Fruit fly (Drosophila melanogaster) whole organism, embryonic: Measurements from ENCODE around the gene CG4661.

Experiments
- ATbp ChIP-seq: fragments of 200-800 bp; sonication (Bioruptor generic); optimal IDR thresholded peaks from 2 replicates; lab custom pipeline; 2017; ENCODE audit warnings: missing biosample characterization, mild to moderate bottlenecking, missing genetic modification characterization, missing genetic modification reagents
- Awh ChIP-seq: fragments of 200-800 bp; sonication (Bioruptor generic); IDR thresholded peaks from 2 replicates; pipeline ENCODE4, ENCODE4 v1.3.6; 2022; ENCODE audit warnings: missing biosample characterization, missing genetic modification characterization
- Bgb ChIP-seq: fragments of 200-800 bp; sonication (Bioruptor generic); IDR thresholded peaks from 2 replicates; pipeline ENCODE4 v1.3.6; 2022; ENCODE audit warnings: missing biosample characterization, missing genetic modification characterization; ENCODE audit not compliant: partially characterized antibody
- CG1024 ChIP-seq: fragments of 200-800 bp; sonication (Bioruptor generic); IDR thresholded peaks from 2 replicates; pipeline ENCODE4 v1.3.6; 2022; ENCODE audit warnings: missing biosample characterization, missing genetic modification characterization
- CG10267 ChIP-seq: fragments of 200-800 bp; sonication (Bioruptor generic); optimal IDR thresholded peaks from 2 replicates; lab custom pipeline; 2018; ENCODE audit warnings: missing biosample characterization, mild to moderate bottlenecking, missing genetic modification characterization, moderate library complexity
- CG11085 ChIP-seq: fragments of 200-800 bp; sonication (Bioruptor generic); IDR thresholded peaks from 2 replicates; pipeline ENCODE4 v1.3.6; 2022; ENCODE audit warnings: missing biosample characterization, missing genetic modification characterization
- CG13894 ChIP-seq: fragments of 200-800 bp; sonication (Bioruptor generic); optimal IDR thresholded peaks from 3 replicates; lab custom pipeline; 2018; ENCODE audit warnings: missing biosample characterization, mild to moderate bottlenecking, missing genetic modification characterization, moderate library complexity
- CG14860 ChIP-seq: fragments of 200-800 bp; sonication (Bioruptor generic); IDR thresholded peaks from 3 replicates; pipeline ENCODE4 v1.3.6; 2022; ENCODE audit warnings: missing biosample characterization, missing genetic modification characterization; ENCODE audit not compliant: partially characterized antibody
- CG17612 ChIP-seq: fragments of 200-800 bp; sonication (Bioruptor generic); IDR thresholded peaks from 2 replicates; pipeline ENCODE4 v1.3.6; 2022; ENCODE audit warnings: missing biosample characterization, missing genetic modification characterization
- CG2712 ChIP-seq: fragments of 200-800 bp; optimal IDR thresholded peaks from 3 replicates; lab custom pipeline; 2019; ENCODE audit warnings: missing biosample characterization, mild to moderate bottlenecking, missing genetic modification characterization, moderate library complexity
- CG4617 ChIP-seq: fragments of 200-800 bp; sonication (Bioruptor generic); optimal IDR thresholded peaks from 3 replicates; lab custom pipeline; 2016; ENCODE audit warnings: missing biosample characterization, missing genetic modification characterization, borderline replicate concordance
- CG6791 ChIP-seq: fragments of 200-800 bp; sonication (Bioruptor generic); IDR thresholded peaks from 3 replicates; pipeline ENCODE4 v1.3.6; 2022; ENCODE audit warnings: missing biosample characterization, missing genetic modification characterization; ENCODE audit not compliant: partially characterized antibody
- CG7745 ChIP-seq: fragments of 200-800 bp; sonication (Bioruptor generic); optimal IDR thresholded peaks from 2 replicates; lab custom pipeline; 2018; ENCODE audit warnings: missing biosample characterization, mild to moderate bottlenecking, missing genetic modification characterization, moderate library complexity
- CG7786 ChIP-seq: fragments of 200-800 bp; sonication (Bioruptor generic); optimal IDR thresholded peaks from 2 replicates; lab custom pipeline; 2016; ENCODE audit warnings: missing biosample characterization, missing genetic modification characterization
- CG8089 ChIP-seq: fragments of 200-800 bp; sonication (Bioruptor generic); optimal IDR thresholded peaks from 3 replicates; lab custom pipeline; 2016; ENCODE audit warnings: missing biosample characterization, missing genetic modification characterization
- CG8478 ChIP-seq: fragments of >200 bp; optimal IDR thresholded peaks from 2 replicates; lab custom pipeline; 2018
- D19A ChIP-seq: fragments of 200-800 bp; optimal IDR thresholded peaks from 3 replicates; lab custom pipeline; 2019; ENCODE audit warnings: missing biosample characterization, mild to moderate bottlenecking, missing genetic modification characterization, moderate library complexity
- Deaf1 ChIP-seq: fragments of 200-800 bp; optimal IDR thresholded peaks from 3 replicates; lab custom pipeline; 2019; ENCODE audit warnings: missing biosample characterization, mild to moderate bottlenecking, missing genetic modification characterization, moderate library complexity
- Dfd ChIP-seq, 2 experiments: fragments of >200 bp; optimal IDR thresholded peaks; 2 replicates each; lab custom pipeline; 2017; ENCODE audit warnings: missing biosample characterization in 2 of 2, missing genetic modification characterization in 2 of 2
- Dll ChIP-seq: fragments of 200-800 bp; sonication (Bioruptor generic); IDR thresholded peaks from 4 replicates; pipeline ENCODE4 v1.3.6; 2022; ENCODE audit warnings: missing biosample characterization, missing genetic modification characterization; ENCODE audit not compliant: partially characterized antibody
- Dp ChIP-seq: fragments of 200-800 bp; sonication (Bioruptor generic); optimal IDR thresholded peaks from 2 replicates; lab custom pipeline; 2018; ENCODE audit warnings: missing biosample characterization, mild to moderate bottlenecking, missing genetic modification characterization, moderate library complexity
- Dref ChIP-seq: fragments of 200-800 bp; sonication (Bioruptor generic); IDR thresholded peaks from 2 replicates; pipeline ENCODE4 v1.3.6; 2022; ENCODE audit warnings: missing biosample characterization, missing genetic modification characterization
- MBD-R2 ChIP-seq: fragments of 200-800 bp; sonication (Bioruptor generic); IDR thresholded peaks from 2 replicates; pipeline ENCODE4 v1.3.6; 2022; ENCODE audit warnings: missing biosample characterization, missing genetic modification characterization
- Med ChIP-seq: fragments of 200-800 bp; sonication (Bioruptor generic); peaks from one replicate; lab custom pipeline; 2016; ENCODE audit warnings: missing biosample characterization, missing genetic modification characterization, mild to moderate bottlenecking, inconsistent platforms, moderate library complexity
- Pdp1 ChIP-seq, 2 experiments: fragments of 200-800 bp; sonication (Bioruptor generic); optimal IDR thresholded peaks; 3 replicates each; lab custom pipeline; 2016; ENCODE audit warnings: missing biosample characterization in 2 of 2, missing genetic modification characterization in 2 of 2, mild to moderate bottlenecking in 1 of 2, moderate library complexity in 1 of 2
- Sry-β ChIP-seq: fragments of 200-800 bp; sonication (Bioruptor generic); optimal IDR thresholded peaks from 2 replicates; lab custom pipeline; 2018; ENCODE audit warnings: missing biosample characterization, mild to moderate bottlenecking, missing genetic modification characterization, moderate library complexity
- Sry-δ ChIP-seq: fragments of 200-800 bp; sonication (Bioruptor generic); optimal IDR thresholded peaks from 2 replicates; lab custom pipeline; 2016; ENCODE audit warnings: missing biosample characterization, missing genetic modification characterization
- TFAM ChIP-seq: fragments of 200-800 bp; sonication (Bioruptor generic); optimal IDR thresholded peaks from 2 replicates; lab custom pipeline; 2017; ENCODE audit warnings: missing biosample characterization, missing genetic modification characterization, inconsistent platforms
- amos ChIP-seq: fragments of 200-800 bp; sonication (Bioruptor generic); IDR thresholded peaks from 2 replicates; pipeline ENCODE4 v1.3.6; 2022; ENCODE audit warnings: missing biosample characterization, missing genetic modification characterization; ENCODE audit not compliant: partially characterized antibody
- ato ChIP-seq: fragments of 200-800 bp; sonication (Bioruptor generic); IDR thresholded peaks from 2 replicates; pipeline ENCODE4 v1.3.6; 2022; ENCODE audit warnings: missing biosample characterization, missing genetic modification characterization; ENCODE audit not compliant: partially characterized antibody
- cg ChIP-seq: fragments of 200-800 bp; sonication (Bioruptor generic); optimal IDR thresholded peaks from 3 replicates; lab custom pipeline; 2019; ENCODE audit warnings: missing biosample characterization, mild to moderate bottlenecking, missing genetic modification characterization, moderate library complexity
- chinmo ChIP-seq: fragments of 200-800 bp; sonication (Bioruptor generic); IDR thresholded peaks from 4 replicates; pipeline ENCODE4 v1.3.6; 2022; ENCODE audit warnings: missing biosample characterization, missing genetic modification characterization; ENCODE audit not compliant: partially characterized antibody
- ci ChIP-seq: fragments of 200-800 bp; sonication (Bioruptor generic); IDR thresholded peaks from 3 replicates; pipeline ENCODE4 v1.3.6; 2022; ENCODE audit warnings: missing biosample characterization, missing genetic modification characterization
- eve ChIP-seq, 2 experiments: fragments of >200 bp; optimal IDR thresholded peaks; 2 replicates each; lab custom pipeline; 2017; ENCODE audit warnings: missing biosample characterization in 2 of 2, missing genetic modification characterization in 2 of 2
- ewg ChIP-seq: fragments of 200-800 bp; sonication (Bioruptor generic); optimal IDR thresholded peaks from 3 replicates; lab custom pipeline; 2017; ENCODE audit warnings: mild to moderate bottlenecking, missing biosample characterization, missing genetic modification reagents, missing genetic modification characterization
- fd64A ChIP-seq: fragments of 200-800 bp; sonication (Bioruptor generic); optimal IDR thresholded peaks from 3 replicates; lab custom pipeline; 2018; ENCODE audit warnings: missing biosample characterization, mild to moderate bottlenecking, missing genetic modification characterization
- ftz-f1 ChIP-seq: fragments of 200-800 bp; sonication (Bioruptor generic); optimal IDR thresholded peaks from 2 replicates; lab custom pipeline; 2016; ENCODE audit warnings: missing biosample characterization, missing genetic modification characterization
- kah ChIP-seq: fragments of 200-800 bp; sonication (Bioruptor generic); optimal IDR thresholded peaks from 2 replicates; lab custom pipeline; 2018; ENCODE audit warnings: missing biosample characterization, mild to moderate bottlenecking, missing genetic modification characterization
- mld ChIP-seq: fragments of 200-800 bp; sonication (Bioruptor generic); IDR thresholded peaks from 3 replicates; pipeline ENCODE4 v1.3.6; 2022; ENCODE audit warnings: missing biosample characterization, missing genetic modification characterization; ENCODE audit not compliant: partially characterized antibody
- nerfin-2 ChIP-seq: fragments of 200-800 bp; sonication (Bioruptor generic); IDR thresholded peaks from 2 replicates; pipeline ENCODE4 v1.3.6; 2022; ENCODE audit warnings: missing biosample characterization, missing genetic modification characterization; ENCODE audit not compliant: partially characterized antibody
- p53 ChIP-seq: fragments of 200-800 bp; sonication (Bioruptor generic); optimal IDR thresholded peaks from 2 replicates; lab custom pipeline; 2016; ENCODE audit warnings: missing biosample characterization, missing genetic modification characterization
- pita ChIP-seq: fragments of 200-800 bp; sonication (Bioruptor generic); optimal IDR thresholded peaks from 2 replicates; lab custom pipeline; 2017; ENCODE audit warnings: missing biosample characterization, mild to moderate bottlenecking, missing genetic modification characterization
- ro ChIP-seq: fragments of 200-800 bp; sonication (Bioruptor generic); IDR thresholded peaks from 2 replicates; pipeline ENCODE4 v1.3.6; 2022; ENCODE audit warnings: missing biosample characterization, missing genetic modification characterization
- sob ChIP-seq: fragments of 200-800 bp; sonication (Bioruptor generic); IDR thresholded peaks from 2 replicates; pipeline ENCODE4 v1.3.6; 2022; ENCODE audit warnings: missing biosample characterization, missing genetic modification characterization
- stwl ChIP-seq: fragments of 200-800 bp; sonication (Bioruptor generic); optimal IDR thresholded peaks from 3 replicates; lab custom pipeline; 2018; ENCODE audit warnings: missing biosample characterization, mild to moderate bottlenecking, missing genetic modification characterization, moderate library complexity
- tna ChIP-seq: fragments of 200-800 bp; sonication (Bioruptor generic); IDR thresholded peaks from 2 replicates; pipeline ENCODE4 v1.3.6; 2022; ENCODE audit warnings: missing biosample characterization, missing genetic modification characterization; ENCODE audit not compliant: partially characterized antibody
- zen2 ChIP-seq: fragments of 200-800 bp; sonication (Bioruptor generic); IDR thresholded peaks from 3 replicates; pipeline ENCODE4 v1.3.6; 2022; ENCODE audit warnings: missing biosample characterization, missing genetic modification characterization; ENCODE audit not compliant: partially characterized antibody

CG4661 gene

DNA sequence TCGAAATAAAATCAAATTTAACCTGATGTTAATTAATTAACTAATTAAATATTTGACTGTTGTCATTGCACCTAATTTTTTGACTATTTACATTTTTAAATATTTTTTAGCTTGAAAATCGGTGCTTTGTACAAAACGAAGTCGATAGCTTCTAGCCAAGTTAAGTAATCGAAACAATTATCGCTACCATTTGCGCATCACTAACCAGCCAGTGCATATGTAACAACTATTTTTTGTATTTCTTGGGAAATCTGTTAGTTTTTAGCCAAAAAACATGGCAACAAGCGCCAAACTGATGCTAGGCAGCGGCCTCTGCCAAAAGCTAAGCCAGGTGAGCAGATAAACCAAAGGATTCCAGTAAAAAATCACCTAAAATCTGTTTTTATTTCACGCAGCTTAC is 49.4 kb upstream of the CG4661 start, which contains the start of gene mRpL49 (continued):
- TF ChIP-seq nerfin-2 (GFP tag; lab: Robert Waterston, UW) (0 out of 2 replicates have a peak, but pooled peaks have one; percentile 43), CG8089 (GFP tag; lab: Kevin White, UChicago) (no peak), ato (GFP tag; lab: Robert Waterston, UW) (0 out of 2 replicates have a peak, but pooled peaks have one; percentile 13), Sry-β (GFP tag; lab: Kevin White, UChicago) (peak; percentile 84), CG11085 (no peak), CG7786 (GFP tag; lab: Kevin White, UChicago) (no peak), Deaf1 (tag; lab: Kevin White, UChicago) (no peak), ATbp (GFP tag; lab: Kevin White, UChicago) (no peak), Awh (GFP tag; lab: Robert Waterston, UW) (no peak), CG14860 (peak; percentile 47; the same call in 1 of the 3 replicates), CG13894 (tag; lab: Kevin White, UChicago) (no peak), MBD-R2 (GFP tag; lab: Robert Waterston, UW) (peak; percentile 53; the same call in 1 of the 2 replicates), amos (GFP tag; lab: Robert Waterston, UW) (peak; percentile 39; the same call in 1 of the 2 replicates), pita (GFP tag; lab: Kevin White, UChicago) (no peak), sob (GFP tag; lab: Robert Waterston, UW) (no peak), CG7745 (no peak), CG2712 (no peak), Sry-δ (GFP tag; lab: Kevin White, UChicago) (peak; percentile 37), CG4617 (GFP tag; lab: Kevin White, UChicago) (no peak), CG10267 (tag; lab: Kevin White, UChicago) (peak; percentile 17), CG1024 (GFP tag; lab: Robert Waterston, UW) (no peak)

dm6 chrX:12905901-12906689 is 48.6 kb upstream of the CG4661 start, which contains the start of gene CG4404:
CG4404 (minus strand) TSS chrX:12906018.
- TF ChIP-seq ci = 0 out of 3 replicates have a peak, but pooled peaks have one; percentile 14
- no peak for TF ChIP-seq CG17612 (GFP tag; lab: Robert Waterston, UW)
- no peak for TF ChIP-seq CG8478 (lab: Kevin White, UChicago)
- TF ChIP-seq Dp (GFP tag; lab: Kevin White, UChicago) = no peak
- TF ChIP-seq D19A (tag; lab: Kevin White, UChicago) = peak; percentile 13
- TF ChIP-seq Pdp1 (GFP tag; optimal IDR thresholded peaks at IDR 0.05; lab: Kevin White, UChicago) = peak in 1 of 2 experiments; percentile 93
- TF ChIP-seq Dll (GFP tag; lab: Robert Waterston, UW) = peak; percentile 38; the same call in 1 of the 4 replicates
- peak; percentile 20 for TF ChIP-seq Med (GFP tag; lab: Kevin White, UChicago)
- TF ChIP-seq zen2 = 0 out of 3 replicates have a peak, but pooled peaks have one; percentile 12
- TF ChIP-seq Bgb (GFP tag; lab: Robert Waterston, UW) = 0 out of 2 replicates have a peak, but pooled peaks have one; percentile 30
- TF ChIP-seq p53 (GFP tag; lab: Kevin White, UChicago) = no peak
- TF ChIP-seq chinmo = 0 out of 4 replicates have a peak, but pooled peaks have one; percentile 35
- no peak for TF ChIP-seq fd64A (GFP tag; lab: Kevin White, UChicago)
- TF ChIP-seq ftz-f1 (GFP tag; lab: Kevin White, UChicago) = no peak
- peak; percentile 57 for TF ChIP-seq Dref (GFP tag; lab: Robert Waterston, UW)
- TF ChIP-seq kah (GFP tag; lab: Kevin White, UChicago) = no peak
- TF ChIP-seq stwl (tag; lab: Kevin White, UChicago) = peak; percentile 20
- peak; percentile 49 for TF ChIP-seq cg (GFP tag; lab: Kevin White, UChicago)
- peak; percentile 47; the same call in 1 of the 3 replicates for TF ChIP-seq CG6791
- peak; percentile 42; the same call in 1 of the 3 replicates for TF ChIP-seq mld (GFP tag; lab: Robert Waterston, UW)
- no peak for TF ChIP-seq ewg (GFP tag; lab: Kevin White, UChicago)
- no peak for TF ChIP-seq Dfd (GFP tag; optimal IDR thresholded peaks at IDR 0.05; lab: Kevin White, UChicago)
- no peak for TF ChIP-seq eve (GFP tag; optimal IDR thresholded peaks at IDR 0.05; lab: Kevin White, UChicago)
- TF ChIP-seq TFAM = no peak
- no peak for TF ChIP-seq ro (GFP tag; lab: Robert Waterston, UW)
- TF ChIP-seq tna (GFP tag; lab: Robert Waterston, UW) = 0 out of 2 replicates have a peak, but pooled peaks have one; percentile 43
